Worm (Caenorhabditis elegans) whole organism, late embryonic: ENCODE data around the gene snu-66.

Experiments
- ama-1 ChIP-seq: fragments of 150-350 bp; optimal IDR thresholded peaks from 2 replicates; lab custom pipeline; 2014
- ceh-24 ChIP-seq: sonication (generic microtip); optimal IDR thresholded peaks from 2 replicates; lab custom pipeline; 2016; ENCODE audit warnings: mild to moderate bottlenecking, missing genetic modification characterization, missing compliant biosample characterization
- ceh-34 ChIP-seq: sonication (generic microtip); optimal IDR thresholded peaks from 2 replicates; lab custom pipeline; 2016; ENCODE audit warnings: mild to moderate bottlenecking, missing genetic modification characterization, missing compliant biosample characterization
- dve-1 ChIP-seq: sonication (generic microtip); optimal IDR thresholded peaks from 2 replicates; lab custom pipeline; 2017; ENCODE audit warnings: antibody characterized with exemption, mild to moderate bottlenecking, missing genetic modification characterization, missing compliant biosample characterization
- hlh-30 ChIP-seq: sonication (generic microtip); optimal IDR thresholded peaks from 2 replicates; lab custom pipeline; 2017; ENCODE audit warnings: antibody characterized with exemption, missing genetic modification characterization, missing compliant biosample characterization; ENCODE audit not compliant: insufficient read depth
- nfya-1 ChIP-seq: sonication (generic microtip); optimal IDR thresholded peaks from 2 replicates; lab custom pipeline; 2017; ENCODE audit warnings: missing genetic modification characterization, mild to moderate bottlenecking, missing compliant biosample characterization, antibody characterized with exemption, moderate library complexity
- pha-4 ChIP-seq: fragments of 150-350 bp; optimal IDR thresholded peaks from 2 replicates; lab custom pipeline; 2018; ENCODE audit warnings: missing biosample characterization, missing genetic modification reagents, missing genetic modification characterization
- pros-1 ChIP-seq: fragments of 150-350 bp; optimal IDR thresholded peaks from 2 replicates; lab custom pipeline; 2014; ENCODE audit warnings: missing biosample characterization, missing genetic modification reagents, missing genetic modification characterization
- tbx-2 ChIP-seq: sonication (generic microtip); optimal IDR thresholded peaks from 2 replicates; lab custom pipeline; 2016; ENCODE audit warnings: missing genetic modification characterization, missing compliant biosample characterization
- unc-55 ChIP-seq: sonication (generic microtip); optimal IDR thresholded peaks from 2 replicates; lab custom pipeline; 2017; ENCODE audit warnings: missing biosample characterization, missing genetic modification reagents, missing genetic modification characterization

DNA sequence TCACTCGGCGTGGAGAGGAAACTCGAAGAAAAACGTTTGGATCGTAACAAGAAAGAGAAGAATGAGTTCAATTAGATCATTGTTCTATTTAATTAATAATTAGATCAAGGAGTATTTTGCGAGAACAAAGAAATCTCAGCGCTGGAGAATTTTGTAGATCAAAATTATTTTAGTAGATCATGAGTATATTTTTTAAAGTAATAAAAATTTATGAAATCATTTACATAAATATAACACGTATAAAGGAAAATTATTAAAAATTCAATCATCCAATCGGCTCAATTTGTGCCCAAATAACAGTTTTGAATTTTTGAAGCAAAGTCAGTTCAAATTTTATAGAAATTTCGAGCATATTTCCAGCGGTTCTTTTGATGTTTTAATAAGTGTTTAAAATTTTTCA, 48.7 kb upstream of the snu-66 start, which contains the start of gene C50E3.13:
- no peak for TF ChIP-seq pha-4 (tag; lab: Kevin White, UChicago)
- TF ChIP-seq nfya-1 (tag; lab: Kevin White, UChicago) = no peak
- no peak for TF ChIP-seq dve-1
- no peak for TF ChIP-seq ama-1 (lab: Kevin White, UChicago)
- TF ChIP-seq hlh-30 (tag; lab: Kevin White, UChicago) = no peak
- no peak for TF ChIP-seq unc-55 (GFP tag; lab: Kevin White, UChicago)
- no peak for TF ChIP-seq pros-1 (tag; lab: Kevin White, UChicago)
- no peak for TF ChIP-seq ceh-34
- no peak for TF ChIP-seq tbx-2
- no peak for TF ChIP-seq ceh-24
